Worm (Caenorhabditis elegans): Measurements from ENCODE around the gene gei-8.

Gene gei-8

ce11 chrIII:8099022-8099421 is 22.0 kb downstream of the gei-8 start, which contains the start of gene K06H7.1:
Gene K06H7.1, plus strand, starts transcription at chrIII:8099322.
- no peak for TF ChIP-seq hmg-4 (GFP tag; optimal IDR thresholded peaks at IDR 0.05)
- no peak for TF ChIP-seq tra-4 (tag; optimal IDR thresholded peaks at IDR 0.05)
- TF ChIP-seq ceh-13 (GFP tag; optimal IDR thresholded peaks at IDR 0.05), result no peak
- no peak for TF ChIP-seq hnd-1 (tag; optimal IDR thresholded peaks at IDR 0.05)
- no peak for TF ChIP-seq ceh-36 (tag; optimal IDR thresholded peaks at IDR 0.05)
- no peak for TF ChIP-seq F13C5.2 (tag; optimal IDR thresholded peaks at IDR 0.05)
- TF ChIP-seq aly-1 (tag; optimal IDR thresholded peaks at IDR 0.05), result no peak
- no peak for TF ChIP-seq flt-1 (GFP tag; IDR thresholded peaks at IDR 0.05)
- no peak for TF ChIP-seq hmbx-1 (tag; optimal IDR thresholded peaks at IDR 0.05)
- no peak for TF ChIP-seq pes-1 (GFP tag; IDR thresholded peaks at IDR 0.05)
- no peak for TF ChIP-seq ets-7 (tag; optimal IDR thresholded peaks at IDR 0.05)
- TF ChIP-seq sea-1 (GFP tag; conservative IDR thresholded peaks at IDR 0.05), result no peak
- no peak for TF ChIP-seq B0310.2 (tag; optimal IDR thresholded peaks at IDR 0.05)
- TF ChIP-seq scrt-1 (GFP tag; IDR thresholded peaks at IDR 0.05), result no peak
- no peak for TF ChIP-seq tbx-11 (GFP tag; IDR thresholded peaks at IDR 0.05)
- TF ChIP-seq tbx-37 (GFP tag; conservative IDR thresholded peaks at IDR 0.05), result no peak
- TF ChIP-seq ama-1 (optimal IDR thresholded peaks at IDR 0.05), result no peak

- TF ChIP-seq flt-1 (GFP tag; IDR thresholded peaks at IDR 0.05) (no peak), aly-1 (tag; optimal IDR thresholded peaks at IDR 0.05) (no peak), hnd-1 (tag; optimal IDR thresholded peaks at IDR 0.05) (no peak), pes-1 (GFP tag; IDR thresholded peaks at IDR 0.05) (no peak), B0310.2 (tag; optimal IDR thresholded peaks at IDR 0.05) (no peak), tra-4 (tag; optimal IDR thresholded peaks at IDR 0.05) (no peak), hmg-4 (GFP tag; optimal IDR thresholded peaks at IDR 0.05) (no peak)
Observed at ce11 chrIII:8098116-8098515, 22.9 kb downstream of the gei-8 start, which contains the start of gene K06H7.8. Gene K06H7.8, minus strand, starts transcription at chrIII:8098216.

- TF ChIP-seq scrt-1 (GFP tag; IDR thresholded peaks at IDR 0.05) (no peak), B0310.2 (tag; optimal IDR thresholded peaks at IDR 0.05) (no peak), ets-7 (tag; optimal IDR thresholded peaks at IDR 0.05) (no peak), sea-1 (GFP tag; conservative IDR thresholded peaks at IDR 0.05) (no peak), hmg-4 (GFP tag; optimal IDR thresholded peaks at IDR 0.05) (no peak), F13C5.2 (tag; optimal IDR thresholded peaks at IDR 0.05) (no peak), pes-1 (GFP tag; IDR thresholded peaks at IDR 0.05) (no peak), tbx-11 (GFP tag; IDR thresholded peaks at IDR 0.05) (no peak), aly-1 (tag; optimal IDR thresholded peaks at IDR 0.05) (no peak), tbx-37 (GFP tag; conservative IDR thresholded peaks at IDR 0.05) (no peak), hmbx-1 (tag; optimal IDR thresholded peaks at IDR 0.05) (no peak), ama-1 (optimal IDR thresholded peaks at IDR 0.05) (no peak), ceh-36 (tag; optimal IDR thresholded peaks at IDR 0.05) (no peak), hnd-1 (tag; optimal IDR thresholded peaks at IDR 0.05) (no peak), ceh-13 (GFP tag; optimal IDR thresholded peaks at IDR 0.05) (no peak), tra-4 (tag; optimal IDR thresholded peaks at IDR 0.05) (no peak), flt-1 (GFP tag; IDR thresholded peaks at IDR 0.05) (no peak)
Observed at ce11 chrIII:8093079-8093623, 27.9 kb downstream of the gei-8 start, which contains the start of gene K06H7.2. Gene K06H7.2, plus strand, starts transcription at chrIII:8093573.

- no peak for TF ChIP-seq tbx-37 (GFP tag; conservative IDR thresholded peaks at IDR 0.05)
- no peak for TF ChIP-seq ceh-36 (tag; optimal IDR thresholded peaks at IDR 0.05)
- TF ChIP-seq ama-1 (optimal IDR thresholded peaks at IDR 0.05), result no peak
- TF ChIP-seq F13C5.2 (tag; optimal IDR thresholded peaks at IDR 0.05), result no peak
- TF ChIP-seq aly-1 (tag; optimal IDR thresholded peaks at IDR 0.05), result no peak
- no peak for TF ChIP-seq scrt-1 (GFP tag; IDR thresholded peaks at IDR 0.05)
- no peak for TF ChIP-seq ets-7 (tag; optimal IDR thresholded peaks at IDR 0.05)
- no peak for TF ChIP-seq B0310.2 (tag; optimal IDR thresholded peaks at IDR 0.05)
- no peak for TF ChIP-seq hnd-1 (tag; optimal IDR thresholded peaks at IDR 0.05)
- TF ChIP-seq flt-1 (GFP tag; IDR thresholded peaks at IDR 0.05), result no peak
- no peak for TF ChIP-seq ceh-13 (GFP tag; optimal IDR thresholded peaks at IDR 0.05)
- no peak for TF ChIP-seq tra-4 (tag; optimal IDR thresholded peaks at IDR 0.05)
- no peak for TF ChIP-seq hmbx-1 (tag; optimal IDR thresholded peaks at IDR 0.05)
- no peak for TF ChIP-seq tbx-11 (GFP tag; IDR thresholded peaks at IDR 0.05)
- no peak for TF ChIP-seq pes-1 (GFP tag; IDR thresholded peaks at IDR 0.05)
- TF ChIP-seq sea-1 (GFP tag; conservative IDR thresholded peaks at IDR 0.05), result no peak
- TF ChIP-seq hmg-4 (GFP tag; optimal IDR thresholded peaks at IDR 0.05), result no peak
Observed at ce11 chrIII:8091408-8091807, 29.6 kb downstream of the gei-8 start, which contains the start of gene idi-1. Gene idi-1, plus strand, starts transcription at chrIII:8091708.

ce11 chrIII:8088235-8088634 is 32.8 kb downstream of the gei-8 start, which contains the start of gene vms-1:
Gene vms-1, plus strand, starts transcription at chrIII:8088535.
- TF ChIP-seq tra-4 (tag; optimal IDR thresholded peaks at IDR 0.05), result no peak
- TF ChIP-seq pes-1 (GFP tag; IDR thresholded peaks at IDR 0.05), result no peak
- TF ChIP-seq flt-1 (GFP tag; IDR thresholded peaks at IDR 0.05), result no peak
- no peak for TF ChIP-seq hmbx-1 (tag; optimal IDR thresholded peaks at IDR 0.05)
- TF ChIP-seq ceh-13 (GFP tag; optimal IDR thresholded peaks at IDR 0.05), result no peak
- TF ChIP-seq aly-1 (tag; optimal IDR thresholded peaks at IDR 0.05), result no peak
- no peak for TF ChIP-seq F13C5.2 (tag; optimal IDR thresholded peaks at IDR 0.05)
- TF ChIP-seq tbx-37 (GFP tag; conservative IDR thresholded peaks at IDR 0.05), result no peak

ce11 chrIII:8085355-8085754 is 35.7 kb downstream of the gei-8 start, which contains the start of the genes K06H7.7 and grp-1:
Gene K06H7.7, minus strand, starts transcription at chrIII:8085475.
Gene grp-1, plus strand, starts transcription at chrIII:8085705.
- TF ChIP-seq sea-1 (GFP tag; conservative IDR thresholded peaks at IDR 0.05) (no peak), ceh-13 (GFP tag; optimal IDR thresholded peaks at IDR 0.05) (no peak), ama-1 (optimal IDR thresholded peaks at IDR 0.05) (no peak), aly-1 (tag; optimal IDR thresholded peaks at IDR 0.05) (no peak), ets-7 (tag; optimal IDR thresholded peaks at IDR 0.05) (no peak), F13C5.2 (tag; optimal IDR thresholded peaks at IDR 0.05) (no peak), flt-1 (GFP tag; IDR thresholded peaks at IDR 0.05) (no peak), hmbx-1 (tag; optimal IDR thresholded peaks at IDR 0.05) (no peak), B0310.2 (tag; optimal IDR thresholded peaks at IDR 0.05) (no peak), pes-1 (GFP tag; IDR thresholded peaks at IDR 0.05) (no peak), tra-4 (tag; optimal IDR thresholded peaks at IDR 0.05) (no peak), scrt-1 (GFP tag; IDR thresholded peaks at IDR 0.05) (no peak), tbx-11 (GFP tag; IDR thresholded peaks at IDR 0.05) (no peak), hnd-1 (tag; optimal IDR thresholded peaks at IDR 0.05) (no peak), ceh-36 (tag; optimal IDR thresholded peaks at IDR 0.05) (no peak)

All from whole organism, early embryonic.